Fruit fly (Drosophila melanogaster) whole organism, embryonic: ENCODE measurements around the gene Sfp93F.
A peak's percentile ranks its signal among the peaks of the same experiment; 100 is the strongest.

Experiments
- ATbp ChIP-seq: fragments of 200-800 bp; sonication (Bioruptor generic); optimal IDR thresholded peaks from 2 replicates; lab custom pipeline; 2017; ENCODE audit warnings: missing biosample characterization, mild to moderate bottlenecking, missing genetic modification characterization, missing genetic modification reagents
- B-H2 ChIP-seq: fragments of 200-800 bp; sonication (Bioruptor generic); optimal IDR thresholded peaks from 2 replicates; lab custom pipeline; 2018; ENCODE audit warnings: missing biosample characterization, mild to moderate bottlenecking, missing genetic modification characterization
- BtbVII ChIP-seq: fragments of 200-800 bp; sonication (Bioruptor generic); optimal IDR thresholded peaks from 3 replicates; lab custom pipeline; 2017; ENCODE audit warnings: missing biosample characterization, mild to moderate bottlenecking, missing genetic modification characterization
- Bteb2 ChIP-seq: fragments of 200-800 bp; sonication (Bioruptor generic); optimal IDR thresholded peaks from 2 replicates; lab custom pipeline; 2016; ENCODE audit warnings: missing biosample characterization, missing genetic modification characterization
- CG11085 ChIP-seq: fragments of 200-800 bp; sonication (Bioruptor generic); IDR thresholded peaks from 2 replicates; pipeline ENCODE4 v1.3.6; 2022; ENCODE audit warnings: missing biosample characterization, missing genetic modification characterization
- CG11247 ChIP-seq: fragments of 200-800 bp; sonication (Bioruptor generic); IDR thresholded peaks from 2 replicates; pipeline ENCODE4 v1.3.6; 2022; ENCODE audit warnings: missing biosample characterization, missing genetic modification characterization
- CG11398 ChIP-seq: fragments of 200-800 bp; sonication (Bioruptor generic); optimal IDR thresholded peaks from 2 replicates; lab custom pipeline; 2016; ENCODE audit warnings: missing biosample characterization, missing genetic modification characterization
- CG11696 ChIP-seq: fragments of 200-800 bp; sonication (Bioruptor generic); IDR thresholded peaks from 2 replicates; pipeline ENCODE4 v1.3.6; 2022; ENCODE audit warnings: missing biosample characterization, missing genetic modification characterization
- CG12299 ChIP-seq: fragments of 200-800 bp; sonication (Bioruptor generic); optimal IDR thresholded peaks from 2 replicates; lab custom pipeline; 2018; ENCODE audit warnings: missing biosample characterization, mild to moderate bottlenecking, missing genetic modification characterization
- CG17912 ChIP-seq: fragments of 200-800 bp; sonication (Bioruptor generic); optimal IDR thresholded peaks from 2 replicates; lab custom pipeline; 2018; ENCODE audit warnings: missing biosample characterization, mild to moderate bottlenecking, missing genetic modification characterization
- CG2875 ChIP-seq: fragments of 200-800 bp; sonication (Bioruptor generic); optimal IDR thresholded peaks from 2 replicates; lab custom pipeline; 2017; ENCODE audit warnings: missing biosample characterization, mild to moderate bottlenecking, missing genetic modification characterization, missing genetic modification reagents
- CG3065 ChIP-seq: fragments of 200-800 bp; sonication (Bioruptor generic); optimal IDR thresholded peaks from 2 replicates; lab custom pipeline; 2016; ENCODE audit warnings: missing biosample characterization, missing genetic modification characterization
- CG32532 ChIP-seq: fragments of 200-800 bp; sonication (Bioruptor generic); IDR thresholded peaks from 2 replicates; pipeline ENCODE4 v1.3.6; 2022; ENCODE audit warnings: missing biosample characterization, missing genetic modification characterization
- CG3281 ChIP-seq: fragments of 200-800 bp; sonication (Bioruptor generic); optimal IDR thresholded peaks from 3 replicates; lab custom pipeline; 2017; ENCODE audit warnings: missing biosample characterization, mild to moderate bottlenecking, missing genetic modification characterization
- CG33213 ChIP-seq: fragments of 200-800 bp; sonication (Bioruptor generic); optimal IDR thresholded peaks from 3 replicates; lab custom pipeline; 2016; ENCODE audit warnings: missing biosample characterization, missing genetic modification characterization
- CG3838 ChIP-seq: fragments of 200-800 bp; sonication (Bioruptor generic); optimal IDR thresholded peaks from 3 replicates; lab custom pipeline; 2016; ENCODE audit warnings: missing biosample characterization, missing genetic modification characterization
- CG4730 ChIP-seq: fragments of 200-800 bp; sonication (Bioruptor generic); IDR thresholded peaks from 2 replicates; pipeline ENCODE4 v1.3.6; 2022; ENCODE audit warnings: missing biosample characterization, missing genetic modification characterization
- CG4854 ChIP-seq: fragments of 200-800 bp; sonication (Bioruptor generic); optimal IDR thresholded peaks from 2 replicates; lab custom pipeline; 2016; ENCODE audit warnings: missing biosample characterization, missing genetic modification characterization, inconsistent platforms
- CG7271 ChIP-seq: fragments of 200-800 bp; sonication (Bioruptor generic); optimal IDR thresholded peaks from 2 replicates; lab custom pipeline; 2018; ENCODE audit warnings: missing biosample characterization, mild to moderate bottlenecking, missing genetic modification characterization, moderate library complexity
- CG7987 ChIP-seq: fragments of 200-800 bp; sonication (Bioruptor generic); optimal IDR thresholded peaks from 2 replicates; lab custom pipeline; 2018; ENCODE audit warnings: missing biosample characterization, mild to moderate bottlenecking, missing genetic modification characterization, moderate library complexity
- Gug ChIP-seq: fragments of 200-800 bp; sonication (Bioruptor generic); IDR thresholded peaks from 4 replicates; pipeline ENCODE4 v1.3.6; 2022; ENCODE audit warnings: missing biosample characterization, missing genetic modification characterization
- H2.0 ChIP-seq: fragments of 200-800 bp; sonication (Bioruptor generic); IDR thresholded peaks from 2 replicates; pipeline ENCODE4 v1.3.6; 2022; ENCODE audit warnings: missing biosample characterization, missing genetic modification characterization
- HLH54F ChIP-seq: fragments of 200-800 bp; sonication (Bioruptor generic); optimal IDR thresholded peaks from 3 replicates; lab custom pipeline; 2016; ENCODE audit warnings: missing biosample characterization, missing genetic modification characterization
- Hand ChIP-seq: fragments of 200-800 bp; sonication (Bioruptor generic); optimal IDR thresholded peaks from 2 replicates; lab custom pipeline; 2017; ENCODE audit warnings: mild to moderate bottlenecking, missing biosample characterization, missing genetic modification reagents, missing genetic modification characterization
- HmgD ChIP-seq: fragments of 200-800 bp; sonication (Bioruptor generic); optimal IDR thresholded peaks from 3 replicates; lab custom pipeline; 2016; ENCODE audit warnings: missing biosample characterization, missing genetic modification characterization
- Hmx ChIP-seq: fragments of 200-800 bp; sonication (Bioruptor generic); optimal IDR thresholded peaks from 2 replicates; lab custom pipeline; 2016; ENCODE audit warnings: missing biosample characterization, missing genetic modification characterization
- Hr3 ChIP-seq: fragments of 200-800 bp; sonication (Bioruptor generic); optimal IDR thresholded peaks from 3 replicates; lab custom pipeline; 2016; ENCODE audit warnings: missing biosample characterization, missing genetic modification characterization
- Opbp ChIP-seq: fragments of 200-800 bp; sonication (Bioruptor generic); IDR thresholded peaks from 3 replicates; pipeline ENCODE4 v1.3.6; 2022; ENCODE audit warnings: missing biosample characterization, missing genetic modification characterization; ENCODE audit not compliant: partially characterized antibody
- Pdp1 ChIP-seq, 2 experiments: fragments of 200-800 bp; sonication (Bioruptor generic); optimal IDR thresholded peaks; 3 replicates each; lab custom pipeline; 2016; ENCODE audit warnings: missing biosample characterization in 2 of 2, missing genetic modification characterization in 2 of 2, mild to moderate bottlenecking in 1 of 2, moderate library complexity in 1 of 2
- ab ChIP-seq: fragments of 200-800 bp; sonication (Bioruptor generic); optimal IDR thresholded peaks from 2 replicates; lab custom pipeline; 2016; ENCODE audit warnings: missing biosample characterization, missing genetic modification characterization
- cas ChIP-seq: fragments of 200-800 bp; sonication (Bioruptor generic); IDR thresholded peaks from 2 replicates; pipeline ENCODE4 v1.3.6; 2022; ENCODE audit warnings: missing biosample characterization, missing genetic modification characterization
- cato ChIP-seq: fragments of 200-800 bp; sonication (Bioruptor generic); optimal IDR thresholded peaks from 2 replicates; lab custom pipeline; 2016; ENCODE audit warnings: missing biosample characterization, missing genetic modification characterization, borderline replicate concordance
- chm ChIP-seq: fragments of 200-800 bp; sonication (Bioruptor generic); IDR thresholded peaks from 2 replicates; pipeline ENCODE4 v1.3.6; 2022; ENCODE audit warnings: missing biosample characterization, missing genetic modification characterization
- ewg ChIP-seq: fragments of 200-800 bp; sonication (Bioruptor generic); optimal IDR thresholded peaks from 3 replicates; lab custom pipeline; 2017; ENCODE audit warnings: mild to moderate bottlenecking, missing biosample characterization, missing genetic modification reagents, missing genetic modification characterization
- gcm ChIP-seq: fragments of 200-800 bp; sonication (Bioruptor generic); optimal IDR thresholded peaks from 2 replicates; lab custom pipeline; 2019; ENCODE audit warnings: missing biosample characterization, mild to moderate bottlenecking, missing genetic modification characterization, moderate library complexity
- jing ChIP-seq: fragments of 200-800 bp; sonication (Bioruptor generic); optimal IDR thresholded peaks from 2 replicates; lab custom pipeline; 2018; ENCODE audit warnings: missing biosample characterization, mild to moderate bottlenecking, missing genetic modification characterization
- jumu ChIP-seq: fragments of 200-800 bp; sonication (Bioruptor generic); optimal IDR thresholded peaks from 3 replicates; lab custom pipeline; 2016; ENCODE audit warnings: missing biosample characterization, missing genetic modification characterization
- luna ChIP-seq: fragments of 200-800 bp; sonication (Bioruptor generic); optimal IDR thresholded peaks from 2 replicates; lab custom pipeline; 2016; ENCODE audit warnings: missing biosample characterization, missing genetic modification characterization
- mirr ChIP-seq: fragments of 200-800 bp; sonication (Bioruptor generic); optimal IDR thresholded peaks from 3 replicates; lab custom pipeline; 2018; ENCODE audit warnings: missing biosample characterization, mild to moderate bottlenecking, missing genetic modification characterization
- nom ChIP-seq: fragments of 200-800 bp; sonication (Bioruptor generic); optimal IDR thresholded peaks from 2 replicates; lab custom pipeline; 2017; ENCODE audit warnings: missing biosample characterization, missing genetic modification characterization, mild to moderate bottlenecking, moderate library complexity, missing genetic modification reagents
- org-1 ChIP-seq: fragments of 200-800 bp; sonication (Bioruptor generic); optimal IDR thresholded peaks from 2 replicates; lab custom pipeline; 2017; ENCODE audit warnings: missing biosample characterization, missing genetic modification characterization
- pita ChIP-seq: fragments of 200-800 bp; sonication (Bioruptor generic); optimal IDR thresholded peaks from 2 replicates; lab custom pipeline; 2017; ENCODE audit warnings: missing biosample characterization, mild to moderate bottlenecking, missing genetic modification characterization
- pnt ChIP-seq: fragments of 200-800 bp; sonication (Bioruptor generic); optimal IDR thresholded peaks from 3 replicates; lab custom pipeline; 2016; ENCODE audit warnings: missing biosample characterization, missing genetic modification characterization
- row ChIP-seq: fragments of 200-800 bp; sonication (Bioruptor generic); IDR thresholded peaks from 3 replicates; pipeline ENCODE4 v1.3.6; 2022; ENCODE audit warnings: missing biosample characterization, missing genetic modification characterization
- run ChIP-seq: fragments of 200-800 bp; sonication (Bioruptor generic); optimal IDR thresholded peaks from 3 replicates; lab custom pipeline; 2018; ENCODE audit warnings: missing biosample characterization, mild to moderate bottlenecking, missing genetic modification characterization
- salm ChIP-seq: fragments of 200-800 bp; sonication (Bioruptor generic); optimal IDR thresholded peaks from 2 replicates; lab custom pipeline; 2018; ENCODE audit warnings: missing biosample characterization, mild to moderate bottlenecking, missing genetic modification characterization
- so ChIP-seq: fragments of 200-800 bp; sonication (Bioruptor generic); IDR thresholded peaks from 3 replicates; pipeline ENCODE4 v1.3.6; 2022; ENCODE audit warnings: missing biosample characterization, missing genetic modification characterization
- sr ChIP-seq: fragments of 200-800 bp; sonication (Bioruptor generic); IDR thresholded peaks from 3 replicates; pipeline ENCODE4 v1.3.6; 2022; ENCODE audit warnings: missing biosample characterization, missing genetic modification characterization
- tll ChIP-seq, 2 experiments: fragments of 200-800 bp in 1 of 2; fragments of >200 bp in 1 of 2; sonication (Bioruptor generic) in 1 of 2; optimal IDR thresholded peaks; 2 replicates each; lab custom pipeline; 2017 to 2019; ENCODE audit warnings: missing biosample characterization in 2 of 2, missing genetic modification characterization in 2 of 2, mild to moderate bottlenecking in 1 of 2, moderate library complexity in 1 of 2
- twi ChIP-seq: fragments of 200-800 bp; optimal IDR thresholded peaks from 2 replicates; lab custom pipeline; 2019; ENCODE audit warnings: missing biosample characterization, mild to moderate bottlenecking, missing genetic modification characterization, moderate library complexity
- vfl ChIP-seq: fragments of 200-800 bp; sonication (Bioruptor generic); optimal IDR thresholded peaks from 2 replicates; lab custom pipeline; 2016; ENCODE audit warnings: missing biosample characterization, missing genetic modification characterization
- zen2 ChIP-seq: fragments of 200-800 bp; sonication (Bioruptor generic); IDR thresholded peaks from 3 replicates; pipeline ENCODE4 v1.3.6; 2022; ENCODE audit warnings: missing biosample characterization, missing genetic modification characterization; ENCODE audit not compliant: partially characterized antibody

Gene Sfp93F

DNA sequence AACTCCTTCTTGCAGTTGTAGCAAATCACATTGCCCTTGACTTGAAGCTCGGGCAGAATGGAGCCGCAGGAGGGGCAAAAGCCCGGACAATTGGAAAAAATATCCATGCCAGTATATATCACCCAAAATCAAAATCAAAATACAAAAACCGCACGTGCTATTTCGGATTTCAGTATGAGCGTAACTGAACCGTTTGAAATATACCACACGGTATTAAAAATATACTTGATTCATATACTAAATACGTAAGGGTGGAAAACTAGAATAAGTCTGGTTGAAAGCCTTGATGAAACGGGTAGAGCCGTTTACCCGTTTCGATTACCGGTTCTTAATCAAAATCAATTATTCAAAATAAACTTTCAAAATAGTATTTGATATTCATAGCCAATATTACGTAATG is 41.6 kb upstream of the Sfp93F start, which contains the start of gene Polr1H (continued):
- TF ChIP-seq Opbp (GFP tag; lab: Robert Waterston, UW), result no peak
- no peak for TF ChIP-seq org-1
- TF ChIP-seq Hmx (GFP tag; lab: Kevin White, UChicago), result no peak
- TF ChIP-seq CG32532 (GFP tag; lab: Robert Waterston, UW), result no peak
- no peak for TF ChIP-seq ab (GFP tag; lab: Kevin White, UChicago)
- TF ChIP-seq luna, result no peak
- no peak for TF ChIP-seq CG11398 (GFP tag; lab: Kevin White, UChicago)
- TF ChIP-seq CG4854 (GFP tag; lab: Kevin White, UChicago), result no peak
- TF ChIP-seq cas (GFP tag; lab: Robert Waterston, UW), result no peak
- no peak for TF ChIP-seq HLH54F (GFP tag; lab: Kevin White, UChicago)
- no peak for TF ChIP-seq chm (GFP tag; lab: Robert Waterston, UW)
- TF ChIP-seq Hr3, result no peak
- no peak for TF ChIP-seq zen2
- TF ChIP-seq Gug (GFP tag; lab: Robert Waterston, UW), result no peak
- TF ChIP-seq jing (GFP tag; lab: Kevin White, UChicago), result no peak
- TF ChIP-seq Pdp1 (GFP tag; optimal IDR thresholded peaks at IDR 0.05; lab: Kevin White, UChicago), result peak in 1 of 2 experiments; percentile 75
- no peak for TF ChIP-seq CG11247 (GFP tag; lab: Robert Waterston, UW)
- no peak for TF ChIP-seq CG33213
- TF ChIP-seq twi, result no peak
- TF ChIP-seq jumu, result no peak
- no peak for TF ChIP-seq ewg (GFP tag; lab: Kevin White, UChicago)
- TF ChIP-seq CG7987, result no peak
- TF ChIP-seq vfl (GFP tag; lab: Kevin White, UChicago), result no peak
- no peak for TF ChIP-seq run
- no peak for TF ChIP-seq HmgD (GFP tag; lab: Kevin White, UChicago)
- no peak for TF ChIP-seq CG2875
- TF ChIP-seq sr (GFP tag; lab: Robert Waterston, UW), result no peak
- no peak for TF ChIP-seq CG3281
- TF ChIP-seq CG3838 (GFP tag; lab: Kevin White, UChicago), result no peak
- no peak for TF ChIP-seq CG11085 (GFP tag; lab: Robert Waterston, UW)
- no peak for TF ChIP-seq cato (GFP tag; lab: Kevin White, UChicago)
- TF ChIP-seq Bteb2 (GFP tag; lab: Kevin White, UChicago), result no peak
- no peak for TF ChIP-seq row (GFP tag; lab: Robert Waterston, UW)
- no peak for TF ChIP-seq pnt (GFP tag; lab: Kevin White, UChicago)
- no peak for TF ChIP-seq CG12299 (tag; lab: Kevin White, UChicago)
- no peak for TF ChIP-seq CG11696
- TF ChIP-seq gcm (GFP tag; lab: Kevin White, UChicago), result no peak
- no peak for TF ChIP-seq nom (GFP tag; lab: Kevin White, UChicago)
- TF ChIP-seq Hand (GFP tag; lab: Kevin White, UChicago), result no peak
- TF ChIP-seq BtbVII (GFP tag; lab: Kevin White, UChicago), result no peak
- TF ChIP-seq CG17912 (GFP tag; lab: Kevin White, UChicago), result no peak
- no peak for TF ChIP-seq tll (GFP tag; optimal IDR thresholded peaks at IDR 0.05; lab: Kevin White, UChicago)
- no peak for TF ChIP-seq salm (tag; lab: Kevin White, UChicago)
- TF ChIP-seq CG3065 (GFP tag; lab: Kevin White, UChicago), result no peak
- TF ChIP-seq CG7271 (tag; lab: Kevin White, UChicago), result no peak
- TF ChIP-seq H2.0 (GFP tag; lab: Robert Waterston, UW), result no peak
- TF ChIP-seq mirr (GFP tag; lab: Kevin White, UChicago), result no peak
- TF ChIP-seq pita (GFP tag; lab: Kevin White, UChicago), result peak; percentile 84
- TF ChIP-seq ATbp (GFP tag; lab: Kevin White, UChicago), result no peak
- no peak for TF ChIP-seq CG4730
- no peak for TF ChIP-seq B-H2 (GFP tag; lab: Kevin White, UChicago)
- TF ChIP-seq so (GFP tag; lab: Robert Waterston, UW), result no peak
